Fruit fly (Drosophila melanogaster) whole organism, pupa: Measurements from ENCODE around the gene CG2225.

Experiments used
- CG10348 ChIP-seq: fragments of 200-800 bp; sonication (Bioruptor generic); IDR thresholded peaks from 2 replicates; pipeline ENCODE4 v1.3.6; 2022; ENCODE audit warnings: missing biosample characterization, missing genetic modification characterization
- CG13204 ChIP-seq: fragments of 200-800 bp; sonication (Bioruptor generic); optimal IDR thresholded peaks from 2 replicates; lab custom pipeline; 2018; ENCODE audit warnings: missing biosample characterization, mild to moderate bottlenecking, missing genetic modification characterization, moderate library complexity
- CG32121 ChIP-seq: fragments of 200-800 bp; sonication (Bioruptor generic); IDR thresholded peaks from 2 replicates; pipeline ENCODE4 v1.3.6; 2022; ENCODE audit warnings: missing biosample characterization, missing genetic modification characterization
- CG34367 ChIP-seq: fragments of 200-800 bp; sonication (Bioruptor generic); optimal IDR thresholded peaks from 2 replicates; lab custom pipeline; 2018; ENCODE audit warnings: missing biosample characterization, mild to moderate bottlenecking, missing genetic modification characterization
- CG8159 ChIP-seq: fragments of 200-800 bp; sonication (Bioruptor generic); optimal IDR thresholded peaks from 3 replicates; lab custom pipeline; 2018; ENCODE audit warnings: missing biosample characterization, mild to moderate bottlenecking, missing genetic modification characterization, moderate library complexity
- CG9948 ChIP-seq: fragments of 200-800 bp; sonication (Bioruptor generic); optimal IDR thresholded peaks from 2 replicates; lab custom pipeline; 2018; ENCODE audit warnings: missing biosample characterization, mild to moderate bottlenecking, missing genetic modification characterization, moderate library complexity
- D1 ChIP-seq: fragments of 200-800 bp; sonication (Bioruptor generic); optimal IDR thresholded peaks from 2 replicates; lab custom pipeline; 2018; ENCODE audit warnings: missing biosample characterization, mild to moderate bottlenecking, missing genetic modification characterization, moderate library complexity
- EcR ChIP-seq: fragments of 200-800 bp; sonication (Bioruptor generic); optimal IDR thresholded peaks from 3 replicates; lab custom pipeline; 2019; ENCODE audit warnings: missing biosample characterization, missing genetic modification characterization, mild to moderate bottlenecking, moderate library complexity, missing genetic modification reagents
- Ets98B ChIP-seq: fragments of 200-800 bp; sonication (Bioruptor generic); IDR thresholded peaks from 2 replicates; pipeline ENCODE4 v1.3.6; 2022; ENCODE audit warnings: missing biosample characterization, missing genetic modification characterization
- Snoo ChIP-seq: fragments of 200-800 bp; sonication (Bioruptor generic); optimal IDR thresholded peaks from 3 replicates; lab custom pipeline; 2017; ENCODE audit warnings: missing biosample characterization, mild to moderate bottlenecking, missing genetic modification characterization, inconsistent platforms
- fd96Ca ChIP-seq: fragments of 200-800 bp; sonication (Bioruptor generic); IDR thresholded peaks from 3 replicates; pipeline ENCODE4 v1.3.6; 2022; ENCODE audit warnings: missing biosample characterization, missing genetic modification characterization
- gl ChIP-seq: fragments of 200-800 bp; sonication (Bioruptor generic); optimal IDR thresholded peaks from 2 replicates; lab custom pipeline; 2018; ENCODE audit warnings: missing biosample characterization, mild to moderate bottlenecking, missing genetic modification characterization

dm6 chr2L:21630563-21630817, 46.8 kb downstream of the CG2225 start:
- TF ChIP-seq EcR (GFP tag; lab: Kevin White, UChicago) (no peak), D1 (no peak), CG10348 (no peak), CG8159 (tag; lab: Kevin White, UChicago) (no peak), gl (tag; lab: Kevin White, UChicago) (no peak), CG9948 (tag; lab: Kevin White, UChicago) (no peak), Ets98B (no peak), fd96Ca (GFP tag; lab: Robert Waterston, UW) (no peak), CG32121 (GFP tag; lab: Robert Waterston, UW) (no peak), CG34367 (no peak), Snoo (no peak), CG13204 (GFP tag; lab: Kevin White, UChicago) (no peak)
